Fruit fly (Drosophila melanogaster) whole organism, embryonic: Measurements from ENCODE around the gene CG9107.
A peak's percentile ranks its signal among the peaks of the same experiment; 100 is the strongest.

ENCODE experiments used
- ATbp ChIP-seq: fragments of 200-800 bp; sonication (Bioruptor generic); optimal IDR thresholded peaks from 2 replicates; lab custom pipeline; 2017; ENCODE audit warnings: missing biosample characterization, mild to moderate bottlenecking, missing genetic modification characterization, missing genetic modification reagents
- Abd-B ChIP-seq: fragments of 200-800 bp; sonication (Bioruptor generic); optimal IDR thresholded peaks from 2 replicates; lab custom pipeline; 2018; ENCODE audit warnings: missing biosample characterization, mild to moderate bottlenecking, missing genetic modification characterization, moderate library complexity
- BtbVII ChIP-seq: fragments of 200-800 bp; sonication (Bioruptor generic); optimal IDR thresholded peaks from 3 replicates; lab custom pipeline; 2017; ENCODE audit warnings: missing biosample characterization, mild to moderate bottlenecking, missing genetic modification characterization
- CG10543 ChIP-seq: fragments of 200-800 bp; sonication (Bioruptor generic); optimal IDR thresholded peaks from 3 replicates; lab custom pipeline; 2017; ENCODE audit warnings: missing biosample characterization, mild to moderate bottlenecking, missing genetic modification characterization, moderate library complexity
- CG11504 ChIP-seq: fragments of 200-800 bp; sonication (Bioruptor generic); optimal IDR thresholded peaks from 3 replicates; lab custom pipeline; 2019; ENCODE audit warnings: missing biosample characterization, mild to moderate bottlenecking, missing genetic modification characterization, moderate library complexity
- CG14667 ChIP-seq: fragments of 200-800 bp; sonication (Bioruptor generic); IDR thresholded peaks from 2 replicates; pipeline ENCODE4 v1.3.6; 2022; ENCODE audit warnings: missing biosample characterization, missing genetic modification characterization
- CG15011 ChIP-seq: fragments of 200-800 bp; sonication (Bioruptor generic); optimal IDR thresholded peaks from 3 replicates; lab custom pipeline; 2018; ENCODE audit warnings: missing biosample characterization, mild to moderate bottlenecking, missing genetic modification characterization
- CG1602 ChIP-seq: fragments of 200-800 bp; sonication (Bioruptor generic); optimal IDR thresholded peaks from 3 replicates; lab custom pipeline; 2016; ENCODE audit warnings: missing biosample characterization, missing genetic modification characterization
- CG1647 ChIP-seq: fragments of 200-800 bp; sonication (Bioruptor generic); optimal IDR thresholded peaks from 3 replicates; lab custom pipeline; 2016; ENCODE audit warnings: missing biosample characterization, missing genetic modification characterization
- CG16815 ChIP-seq: fragments of 200-800 bp; sonication (Bioruptor generic); optimal IDR thresholded peaks from 3 replicates; lab custom pipeline; 2017; ENCODE audit warnings: missing biosample characterization, mild to moderate bottlenecking, missing genetic modification characterization
- CG2678 ChIP-seq: fragments of 200-800 bp; sonication (Bioruptor generic); optimal IDR thresholded peaks from 3 replicates; lab custom pipeline; 2019; ENCODE audit warnings: missing biosample characterization, mild to moderate bottlenecking, missing genetic modification characterization, moderate library complexity
- CG31388 ChIP-seq: fragments of 200-800 bp; sonication (Bioruptor generic); optimal IDR thresholded peaks from 2 replicates; lab custom pipeline; 2016; ENCODE audit warnings: missing biosample characterization, missing genetic modification characterization
- CG34422 ChIP-seq: fragments of 200-800 bp; sonication (Bioruptor generic); IDR thresholded peaks from 3 replicates; pipeline ENCODE4 v1.3.6; 2022; ENCODE audit warnings: missing biosample characterization, missing genetic modification characterization
- CG42726 ChIP-seq: fragments of 200-800 bp; sonication (Bioruptor generic); IDR thresholded peaks from 2 replicates; pipeline ENCODE4 v1.3.6; 2022; ENCODE audit warnings: missing biosample characterization, missing genetic modification characterization; ENCODE audit not compliant: partially characterized antibody
- CG6683 ChIP-seq: fragments of 200-800 bp; sonication (Bioruptor generic); optimal IDR thresholded peaks from 2 replicates; lab custom pipeline; 2017; ENCODE audit warnings: missing biosample characterization, mild to moderate bottlenecking, missing genetic modification characterization, missing genetic modification reagents
- CG8281 ChIP-seq: fragments of 200-800 bp; sonication (Bioruptor generic); optimal IDR thresholded peaks from 2 replicates; lab custom pipeline; 2018; ENCODE audit warnings: missing biosample characterization, mild to moderate bottlenecking, missing genetic modification characterization, moderate library complexity
- CG9932 ChIP-seq: fragments of 200-800 bp; sonication (Bioruptor generic); IDR thresholded peaks from 2 replicates; pipeline ENCODE4 v1.3.6; 2022; ENCODE audit warnings: missing biosample characterization, missing genetic modification characterization
- CkIIα-i1 ChIP-seq: fragments of 200-800 bp; sonication (Bioruptor generic); IDR thresholded peaks from 2 replicates; pipeline ENCODE4 v1.3.6; 2022; ENCODE audit warnings: missing biosample characterization, missing genetic modification characterization
- CoRest ChIP-seq: fragments of 200-800 bp; sonication (Bioruptor generic); optimal IDR thresholded peaks from 3 replicates; lab custom pipeline; 2018; ENCODE audit warnings: missing biosample characterization, mild to moderate bottlenecking, missing genetic modification characterization, moderate library complexity
- D ChIP-seq, 2 experiments: fragments of 200-800 bp in 1 of 2; fragments of >200 bp in 1 of 2; sonication (Bioruptor generic) in 1 of 2; optimal IDR thresholded peaks; 2 replicates in 1 of 2; 3 replicates in 1 of 2; lab custom pipeline; 2017; ENCODE audit warnings: mild to moderate bottlenecking in 1 of 2, missing biosample characterization in 1 of 2, missing genetic modification characterization in 1 of 2, missing genetic modification reagents in 1 of 2
- Elba2 ChIP-seq: fragments of 200-800 bp; sonication (Bioruptor generic); optimal IDR thresholded peaks from 3 replicates; lab custom pipeline; 2016; ENCODE audit warnings: missing biosample characterization, missing genetic modification characterization
- HLH3B ChIP-seq: fragments of 200-800 bp; sonication (Bioruptor generic); IDR thresholded peaks from 2 replicates; pipeline ENCODE4 v1.3.6; 2022; ENCODE audit warnings: missing biosample characterization, missing genetic modification characterization
- NC2β ChIP-seq: fragments of 200-800 bp; sonication (Bioruptor generic); optimal IDR thresholded peaks from 2 replicates; lab custom pipeline; 2016; ENCODE audit warnings: missing biosample characterization, missing genetic modification characterization
- Six4 ChIP-seq: fragments of 200-800 bp; sonication (Bioruptor generic); optimal IDR thresholded peaks from 2 replicates; lab custom pipeline; 2016; ENCODE audit warnings: missing biosample characterization, missing genetic modification characterization
- Sox100B ChIP-seq: fragments of 200-800 bp; sonication (Bioruptor generic); optimal IDR thresholded peaks from 3 replicates; lab custom pipeline; 2018; ENCODE audit warnings: missing biosample characterization, mild to moderate bottlenecking, missing genetic modification characterization
- Sox102F ChIP-seq: fragments of 200-800 bp; sonication (Bioruptor generic); optimal IDR thresholded peaks from 2 replicates; lab custom pipeline; 2018; ENCODE audit warnings: missing biosample characterization, mild to moderate bottlenecking, missing genetic modification characterization, moderate library complexity
- Spps ChIP-seq: fragments of 200-800 bp; sonication (Bioruptor generic); optimal IDR thresholded peaks from 2 replicates; lab custom pipeline; 2018; ENCODE audit warnings: missing biosample characterization, mild to moderate bottlenecking, missing genetic modification characterization
- Ssrp ChIP-seq: fragments of 200-800 bp; sonication (Bioruptor generic); optimal IDR thresholded peaks from 2 replicates; lab custom pipeline; 2018; ENCODE audit warnings: missing biosample characterization, mild to moderate bottlenecking, missing genetic modification characterization, moderate library complexity
- Taf1 ChIP-seq: fragments of 200-800 bp; sonication (Bioruptor generic); IDR thresholded peaks from 2 replicates; pipeline ENCODE4 v1.3.6; 2022; ENCODE audit warnings: missing biosample characterization, missing genetic modification characterization
- ato ChIP-seq: fragments of 200-800 bp; sonication (Bioruptor generic); IDR thresholded peaks from 2 replicates; pipeline ENCODE4 v1.3.6; 2022; ENCODE audit warnings: missing biosample characterization, missing genetic modification characterization; ENCODE audit not compliant: partially characterized antibody
- cad ChIP-seq: fragments of >200 bp; optimal IDR thresholded peaks from 2 replicates; lab custom pipeline; 2017; ENCODE audit warnings: missing biosample characterization, missing genetic modification characterization
- cato ChIP-seq: fragments of 200-800 bp; sonication (Bioruptor generic); optimal IDR thresholded peaks from 2 replicates; lab custom pipeline; 2016; ENCODE audit warnings: missing biosample characterization, missing genetic modification characterization, borderline replicate concordance
- chif ChIP-seq, 2 experiments: fragments of 200-800 bp; sonication (Bioruptor generic); optimal IDR thresholded peaks; 3 replicates each; lab custom pipeline; 2016; ENCODE audit warnings: missing biosample characterization in 2 of 2, missing genetic modification characterization in 2 of 2
- gce ChIP-seq: fragments of 200-800 bp; sonication (Bioruptor generic); IDR thresholded peaks from 3 replicates; pipeline ENCODE4 v1.3.6; 2022; ENCODE audit warnings: missing biosample characterization, missing genetic modification characterization
- gsb-n ChIP-seq: fragments of 200-800 bp; sonication (Bioruptor generic); optimal IDR thresholded peaks from 3 replicates; lab custom pipeline; 2018; ENCODE audit warnings: missing biosample characterization, mild to moderate bottlenecking, missing genetic modification characterization
- ham ChIP-seq: fragments of 200-800 bp; sonication (Bioruptor generic); IDR thresholded peaks from 2 replicates; pipeline ENCODE4 v1.3.6; 2022; ENCODE audit warnings: missing biosample characterization, missing genetic modification characterization
- her ChIP-seq: fragments of 200-800 bp; sonication (Bioruptor generic); optimal IDR thresholded peaks from 2 replicates; lab custom pipeline; 2016; ENCODE audit warnings: missing biosample characterization, missing genetic modification characterization
- jumu ChIP-seq: fragments of 200-800 bp; sonication (Bioruptor generic); optimal IDR thresholded peaks from 3 replicates; lab custom pipeline; 2016; ENCODE audit warnings: missing biosample characterization, missing genetic modification characterization
- lola ChIP-seq, 3 experiments: fragments of >200 bp in 2 of 3; fragments of 200-800 bp in 1 of 3; sonication (Bioruptor generic) in 1 of 3; optimal IDR thresholded peaks; 2 replicates each; lab custom pipeline; 2017 to 2019; ENCODE audit warnings: missing biosample characterization in 3 of 3, missing genetic modification characterization in 3 of 3, mild to moderate bottlenecking in 1 of 3, moderate library complexity in 1 of 3
- ro ChIP-seq: fragments of 200-800 bp; sonication (Bioruptor generic); IDR thresholded peaks from 2 replicates; pipeline ENCODE4 v1.3.6; 2022; ENCODE audit warnings: missing biosample characterization, missing genetic modification characterization
- run ChIP-seq: fragments of 200-800 bp; sonication (Bioruptor generic); optimal IDR thresholded peaks from 3 replicates; lab custom pipeline; 2018; ENCODE audit warnings: missing biosample characterization, mild to moderate bottlenecking, missing genetic modification characterization
- salm ChIP-seq: fragments of 200-800 bp; sonication (Bioruptor generic); optimal IDR thresholded peaks from 2 replicates; lab custom pipeline; 2018; ENCODE audit warnings: missing biosample characterization, mild to moderate bottlenecking, missing genetic modification characterization
- sc ChIP-seq, 3 experiments: fragments of >200 bp in 2 of 3; fragments of 200-800 bp in 1 of 3; sonication (Bioruptor generic) in 1 of 3; optimal IDR thresholded peaks; 2 replicates in 2 of 3; 3 replicates in 1 of 3; lab custom pipeline; 2017; ENCODE audit warnings: mild to moderate bottlenecking in 1 of 3, missing biosample characterization in 1 of 3, missing genetic modification characterization in 1 of 3, missing genetic modification reagents in 1 of 3
- sima ChIP-seq: fragments of 200-800 bp; sonication (Bioruptor generic); optimal IDR thresholded peaks from 2 replicates; lab custom pipeline; 2016; ENCODE audit warnings: missing biosample characterization, missing genetic modification characterization
- sna ChIP-seq: fragments of 200-800 bp; sonication (Bioruptor generic); IDR thresholded peaks from 2 replicates; pipeline ENCODE4 v1.3.6; 2022; ENCODE audit warnings: missing biosample characterization, missing genetic modification characterization; ENCODE audit not compliant: partially characterized antibody
- zf30C ChIP-seq: fragments of 200-800 bp; sonication (Bioruptor generic); optimal IDR thresholded peaks from 3 replicates; lab custom pipeline; 2018; ENCODE audit warnings: missing biosample characterization, mild to moderate bottlenecking, missing genetic modification characterization

Gene CG9107

dm6 chr2L:5982334-5982987, 41.9 kb downstream of the CG9107 start (continued):
- TF ChIP-seq D (optimal IDR thresholded peaks at IDR 0.05; lab: Kevin White, UChicago) (no peak), D (GFP tag; optimal IDR thresholded peaks at IDR 0.05; lab: Kevin White, UChicago) (no peak), sna (GFP tag; lab: Robert Waterston, UW) (no peak), CG34422 (GFP tag; lab: Robert Waterston, UW) (no peak), sima (GFP tag; lab: Kevin White, UChicago) (no peak), Taf1 (GFP tag; lab: Robert Waterston, UW) (no peak), NC2β (GFP tag; lab: Kevin White, UChicago) (no peak), sc (optimal IDR thresholded peaks at IDR 0.05; lab: Kevin White, UChicago) (no peak), sc (GFP tag; optimal IDR thresholded peaks at IDR 0.05; lab: Kevin White, UChicago) (no peak), Ssrp (tag; lab: Kevin White, UChicago) (no peak), ATbp (GFP tag; lab: Kevin White, UChicago) (no peak), CG31388 (GFP tag; lab: Kevin White, UChicago) (no peak), CG10543 (peak; percentile 94), CG15011 (GFP tag; lab: Kevin White, UChicago) (no peak), CG42726 (GFP tag; lab: Robert Waterston, UW) (no peak), gsb-n (tag; lab: Kevin White, UChicago) (peak; percentile 13), cad (GFP tag; lab: Kevin White, UChicago) (no peak), CG9932 (GFP tag; lab: Robert Waterston, UW) (no peak), ham (GFP tag; lab: Robert Waterston, UW) (no peak), salm (tag; lab: Kevin White, UChicago) (no peak), ro (GFP tag; lab: Robert Waterston, UW) (no peak), BtbVII (GFP tag; lab: Kevin White, UChicago) (no peak), Sox102F (GFP tag; lab: Kevin White, UChicago) (no peak), CG6683 (GFP tag; lab: Kevin White, UChicago) (no peak), CG14667 (no peak), Abd-B (no peak), run (tag; lab: Kevin White, UChicago) (no peak), CG11504 (tag; lab: Kevin White, UChicago) (peak; percentile 33), CG2678 (tag; lab: Kevin White, UChicago) (peak; percentile 20), cato (GFP tag; lab: Kevin White, UChicago) (no peak), Spps (tag; lab: Kevin White, UChicago) (no peak), CkIIα-i1 (GFP tag; lab: Robert Waterston, UW) (no peak), Six4 (peak; percentile 8), CG8281 (tag; lab: Kevin White, UChicago) (no peak), her (GFP tag; lab: Kevin White, UChicago) (peak; percentile 41), Sox100B (peak; percentile 7), chif (GFP tag; optimal IDR thresholded peaks at IDR 0.05; lab: Kevin White, UChicago) (peak in 1 of 2 experiments; percentile 14), Elba2 (GFP tag; lab: Kevin White, UChicago) (no peak), lola (GFP tag; optimal IDR thresholded peaks at IDR 0.05; lab: Kevin White, UChicago) (no peak), CG1602 (GFP tag; lab: Kevin White, UChicago) (peak; percentile 2), CG16815 (GFP tag; lab: Kevin White, UChicago) (no peak), gce (GFP tag; lab: Robert Waterston, UW) (no peak), HLH3B (no peak), jumu (GFP tag; lab: Kevin White, UChicago) (peak; percentile 45), CoRest (peak; percentile 45), zf30C (GFP tag; lab: Kevin White, UChicago) (peak; percentile 9), ato (GFP tag; lab: Robert Waterston, UW) (no peak), CG1647 (GFP tag; lab: Kevin White, UChicago) (no peak)
